Fruit fly (Drosophila melanogaster): ENCODE data around the gene CG34043.

Gene CG34043

dm6 chr2L:10299810-10300147 is 19.1 kb upstream of the CG34043 start, which contains the start of gene CYLD (continued):
- peak; percentile 70 for TF ChIP-seq CG15601 (tag; optimal IDR thresholded peaks at IDR 0.05)
- peak; percentile 63 for TF ChIP-seq salm (tag; optimal IDR thresholded peaks at IDR 0.05)
- TF ChIP-seq row (GFP tag; IDR thresholded peaks at IDR 0.05) = peak; percentile 77
- TF ChIP-seq lilli (GFP tag; optimal IDR thresholded peaks at IDR 0.05) = peak; percentile 53
- no peak for TF ChIP-seq her (GFP tag; optimal IDR thresholded peaks at IDR 0.05)
- peak; percentile 67 for TF ChIP-seq stwl (tag; optimal IDR thresholded peaks at IDR 0.05)
- TF ChIP-seq CG42726 (GFP tag; IDR thresholded peaks at IDR 0.05; ENCODE audit: partially characterized antibody) = no peak
- peak; percentile 14 for TF ChIP-seq CG8281 (tag; optimal IDR thresholded peaks at IDR 0.05)
- TF ChIP-seq Dbx (GFP tag; IDR thresholded peaks at IDR 0.05) = peak; percentile 57; the same call in 1 of the 3 replicates
- TF ChIP-seq CG9437 (GFP tag; optimal IDR thresholded peaks at IDR 0.05) = peak; percentile 50
- TF ChIP-seq Abd-B (GFP tag; optimal IDR thresholded peaks at IDR 0.05) = no peak
- peak in 1 of 2 experiments; percentile 26 for TF ChIP-seq Pdp1 (GFP tag; optimal IDR thresholded peaks at IDR 0.05)
- peak; percentile 60 for TF ChIP-seq Chrac-16 (GFP tag; optimal IDR thresholded peaks at IDR 0.05)
- TF ChIP-seq slbo (GFP tag; IDR thresholded peaks at IDR 0.05) = peak; percentile 77
- TF ChIP-seq CG12104 (GFP tag; optimal IDR thresholded peaks at IDR 0.05) = peak; percentile 15
- TF ChIP-seq hkb (optimal IDR thresholded peaks at IDR 0.05) = no peak
- peak; percentile 85 for TF ChIP-seq hkb (GFP tag; IDR thresholded peaks at IDR 0.05)
- TF ChIP-seq Sry-δ (GFP tag; optimal IDR thresholded peaks at IDR 0.05) = peak; percentile 39
- TF ChIP-seq twi (tag; optimal IDR thresholded peaks at IDR 0.05) = peak; percentile 9
- peak; percentile 47 for TF ChIP-seq NfI (GFP tag; optimal IDR thresholded peaks at IDR 0.05)
- no peak for TF ChIP-seq ac (GFP tag; optimal IDR thresholded peaks at IDR 0.05)
- TF ChIP-seq dpn (GFP tag; optimal IDR thresholded peaks at IDR 0.05) = peak; percentile 24 to 73
- TF ChIP-seq CG1233 (GFP tag; optimal IDR thresholded peaks at IDR 0.05) = peak; percentile 62
- peak; percentile 68 for TF ChIP-seq Drgx (GFP tag; IDR thresholded peaks at IDR 0.05)
- TF ChIP-seq CG2116 (GFP tag; optimal IDR thresholded peaks at IDR 0.05) = peak; percentile 67
- peak; percentile 54 for TF ChIP-seq tin (GFP tag; optimal IDR thresholded peaks at IDR 0.05)
- peak; percentile 15 for TF ChIP-seq Vsx1 (GFP tag; optimal IDR thresholded peaks at IDR 0.05)
- TF ChIP-seq Atf6 (GFP tag; IDR thresholded peaks at IDR 0.05) = peak; percentile 81
- TF ChIP-seq fd3F (GFP tag; optimal IDR thresholded peaks at IDR 0.05) = peak; percentile 51
- peak; percentile 44 for TF ChIP-seq CG7271 (tag; optimal IDR thresholded peaks at IDR 0.05)
- no peak for TF ChIP-seq jumu (GFP tag; optimal IDR thresholded peaks at IDR 0.05)
- no peak for TF ChIP-seq CG9797 (GFP tag; optimal IDR thresholded peaks at IDR 0.05)
- peak; percentile 44 for TF ChIP-seq CG13624 (GFP tag; optimal IDR thresholded peaks at IDR 0.05)
- peak; percentile 14 for TF ChIP-seq B-H2 (GFP tag; optimal IDR thresholded peaks at IDR 0.05)
- peak; percentile 87 for TF ChIP-seq CG12391 (tag; optimal IDR thresholded peaks at IDR 0.05)
- TF ChIP-seq tna (GFP tag; IDR thresholded peaks at IDR 0.05; ENCODE audit: partially characterized antibody) = no peak
- no peak for TF ChIP-seq CG11085 (GFP tag; IDR thresholded peaks at IDR 0.05)
- peak; percentile 78 for TF ChIP-seq Blimp-1 (GFP tag; optimal IDR thresholded peaks at IDR 0.05)
- TF ChIP-seq CG5245 (GFP tag; optimal IDR thresholded peaks at IDR 0.05) = peak; percentile 44
- peak; percentile 59 for TF ChIP-seq CG1602 (GFP tag; optimal IDR thresholded peaks at IDR 0.05)
- peak; percentile 9 for TF ChIP-seq CG4707 (GFP tag; optimal IDR thresholded peaks at IDR 0.05)
- TF ChIP-seq Oaz (GFP tag; IDR thresholded peaks at IDR 0.05) = no peak
- TF ChIP-seq CG14014 (GFP tag; IDR thresholded peaks at IDR 0.05) = peak; percentile 76; the same call in 1 of the 2 replicates
- TF ChIP-seq CG8359 (GFP tag; optimal IDR thresholded peaks at IDR 0.05; ENCODE audit: borderline replicate concordance) = no peak
- no peak for TF ChIP-seq CG2129 (GFP tag; IDR thresholded peaks at IDR 0.05; ENCODE audit: partially characterized antibody)
- peak; percentile 76 for TF ChIP-seq CG8388 (GFP tag; optimal IDR thresholded peaks at IDR 0.05)
- TF ChIP-seq Dll (GFP tag; IDR thresholded peaks at IDR 0.05; ENCODE audit: partially characterized antibody) = peak; percentile 58; the same call in 1 of the 4 replicates
- peak; percentile 6 for TF ChIP-seq CG33557 (GFP tag; optimal IDR thresholded peaks at IDR 0.05)
- peak; percentile 76 for TF ChIP-seq Meics (GFP tag; optimal IDR thresholded peaks at IDR 0.05)
- TF ChIP-seq CG6683 (GFP tag; optimal IDR thresholded peaks at IDR 0.05) = peak; percentile 57
